Fruit fly (Drosophila melanogaster) whole organism, embryonic: ENCODE data around the gene CG12035.

Source experiments
- ATbp ChIP-seq: fragments of 200-800 bp; sonication (Bioruptor generic); optimal IDR thresholded peaks from 2 replicates; lab custom pipeline; 2017; ENCODE audit warnings: missing biosample characterization, mild to moderate bottlenecking, missing genetic modification characterization, missing genetic modification reagents
- CG11093 ChIP-seq: fragments of 200-800 bp; sonication (Bioruptor generic); IDR thresholded peaks from 3 replicates; pipeline ENCODE4 v1.3.6; 2022; ENCODE audit warnings: missing biosample characterization, missing genetic modification characterization
- CG11247 ChIP-seq: fragments of 200-800 bp; sonication (Bioruptor generic); IDR thresholded peaks from 2 replicates; pipeline ENCODE4 v1.3.6; 2022; ENCODE audit warnings: missing biosample characterization, missing genetic modification characterization
- CG11398 ChIP-seq: fragments of 200-800 bp; sonication (Bioruptor generic); optimal IDR thresholded peaks from 2 replicates; lab custom pipeline; 2016; ENCODE audit warnings: missing biosample characterization, missing genetic modification characterization
- CG11504 ChIP-seq: fragments of 200-800 bp; sonication (Bioruptor generic); optimal IDR thresholded peaks from 3 replicates; lab custom pipeline; 2019; ENCODE audit warnings: missing biosample characterization, mild to moderate bottlenecking, missing genetic modification characterization, moderate library complexity
- CG12071 ChIP-seq: fragments of 200-800 bp; sonication (Bioruptor generic); optimal IDR thresholded peaks from 3 replicates; lab custom pipeline; 2018; ENCODE audit warnings: missing biosample characterization, mild to moderate bottlenecking, missing genetic modification characterization
- CG12769 ChIP-seq: fragments of 200-800 bp; sonication (Bioruptor generic); optimal IDR thresholded peaks from 2 replicates; lab custom pipeline; 2019; ENCODE audit warnings: missing biosample characterization, mild to moderate bottlenecking, missing genetic modification characterization, moderate library complexity
- CG13624 ChIP-seq: fragments of 200-800 bp; sonication (Bioruptor generic); optimal IDR thresholded peaks from 2 replicates; lab custom pipeline; 2016; ENCODE audit warnings: missing biosample characterization, missing genetic modification characterization
- CG14050 ChIP-seq: fragments of 200-800 bp; sonication (Bioruptor generic); IDR thresholded peaks from 3 replicates; pipeline ENCODE4 v1.3.6; 2022; ENCODE audit warnings: missing biosample characterization, missing genetic modification characterization
- CG14667 ChIP-seq: fragments of 200-800 bp; sonication (Bioruptor generic); IDR thresholded peaks from 2 replicates; pipeline ENCODE4 v1.3.6; 2022; ENCODE audit warnings: missing biosample characterization, missing genetic modification characterization
- CG15073 ChIP-seq: fragments of 200-800 bp; sonication (Bioruptor generic); optimal IDR thresholded peaks from 2 replicates; lab custom pipeline; 2016; ENCODE audit warnings: missing biosample characterization, missing genetic modification characterization
- CG1603 ChIP-seq: fragments of 200-800 bp; sonication (Bioruptor generic); optimal IDR thresholded peaks from 2 replicates; lab custom pipeline; 2019; ENCODE audit warnings: missing biosample characterization, mild to moderate bottlenecking, missing genetic modification characterization, moderate library complexity
- CG1647 ChIP-seq: fragments of 200-800 bp; sonication (Bioruptor generic); optimal IDR thresholded peaks from 3 replicates; lab custom pipeline; 2016; ENCODE audit warnings: missing biosample characterization, missing genetic modification characterization
- CG17361 ChIP-seq: fragments of 200-800 bp; sonication (Bioruptor generic); IDR thresholded peaks from 3 replicates; pipeline ENCODE4 v1.3.6; 2022; ENCODE audit warnings: missing biosample characterization, missing genetic modification characterization
- CG17568 ChIP-seq: fragments of 200-800 bp; sonication (Bioruptor generic); optimal IDR thresholded peaks from 2 replicates; lab custom pipeline; 2018; ENCODE audit warnings: missing biosample characterization, mild to moderate bottlenecking, missing genetic modification characterization, moderate library complexity
- CG2712 ChIP-seq: fragments of 200-800 bp; optimal IDR thresholded peaks from 3 replicates; lab custom pipeline; 2019; ENCODE audit warnings: missing biosample characterization, mild to moderate bottlenecking, missing genetic modification characterization, moderate library complexity
- CG32767 ChIP-seq: fragments of 200-800 bp; sonication (Bioruptor generic); IDR thresholded peaks from 2 replicates; pipeline ENCODE4 v1.3.6; 2022; ENCODE audit warnings: missing biosample characterization, missing genetic modification characterization
- CG3838 ChIP-seq: fragments of 200-800 bp; sonication (Bioruptor generic); optimal IDR thresholded peaks from 3 replicates; lab custom pipeline; 2016; ENCODE audit warnings: missing biosample characterization, missing genetic modification characterization
- CG4424 ChIP-seq: fragments of 200-800 bp; sonication (Bioruptor generic); optimal IDR thresholded peaks from 3 replicates; lab custom pipeline; 2016; ENCODE audit warnings: missing biosample characterization, missing genetic modification characterization
- CG6175 ChIP-seq: fragments of 200-800 bp; sonication (Bioruptor generic); IDR thresholded peaks from 3 replicates; pipeline ENCODE4 v1.3.6; 2022; ENCODE audit warnings: missing biosample characterization, missing genetic modification characterization
- CG6813 ChIP-seq: fragments of 200-800 bp; sonication (Bioruptor generic); optimal IDR thresholded peaks from 2 replicates; lab custom pipeline; 2017; ENCODE audit warnings: missing biosample characterization, missing genetic modification characterization, mild to moderate bottlenecking, moderate library complexity, missing genetic modification reagents
- CG7357 ChIP-seq: fragments of 200-800 bp; sonication (Bioruptor generic); IDR thresholded peaks from 3 replicates; pipeline ENCODE4 v1.3.6; 2022; ENCODE audit warnings: missing biosample characterization, missing genetic modification characterization
- CG7839 ChIP-seq: fragments of 200-800 bp; sonication (Bioruptor generic); optimal IDR thresholded peaks from 3 replicates; lab custom pipeline; 2018; ENCODE audit warnings: missing biosample characterization, mild to moderate bottlenecking, missing genetic modification characterization, moderate library complexity
- CG8089 ChIP-seq: fragments of 200-800 bp; sonication (Bioruptor generic); optimal IDR thresholded peaks from 3 replicates; lab custom pipeline; 2016; ENCODE audit warnings: missing biosample characterization, missing genetic modification characterization
- CG9817 ChIP-seq: fragments of 200-800 bp; sonication (Bioruptor generic); optimal IDR thresholded peaks from 2 replicates; lab custom pipeline; 2018; ENCODE audit warnings: missing biosample characterization, mild to moderate bottlenecking, missing genetic modification characterization, moderate library complexity
- CrebB ChIP-seq: fragments of 200-800 bp; sonication (Bioruptor generic); optimal IDR thresholded peaks from 3 replicates; lab custom pipeline; 2018; ENCODE audit warnings: missing biosample characterization, mild to moderate bottlenecking, missing genetic modification characterization
- Fer3 ChIP-seq: fragments of 200-800 bp; sonication (Bioruptor generic); optimal IDR thresholded peaks from 2 replicates; lab custom pipeline; 2018; ENCODE audit warnings: missing biosample characterization, mild to moderate bottlenecking, missing genetic modification characterization, moderate library complexity
- GATAe ChIP-seq: fragments of 200-800 bp; sonication (Bioruptor generic); conservative IDR thresholded peaks from 2 replicates; pipeline ENCODE4 v1.3.6; 2022; ENCODE audit warnings: missing biosample characterization, missing genetic modification characterization
- HmgZ ChIP-seq: fragments of 200-800 bp; sonication (Bioruptor generic); optimal IDR thresholded peaks from 2 replicates; lab custom pipeline; 2018; ENCODE audit warnings: missing biosample characterization, mild to moderate bottlenecking, missing genetic modification characterization
- Hr51 ChIP-seq, 2 experiments: fragments of 200-800 bp; sonication (Bioruptor generic); optimal IDR thresholded peaks; 2 replicates in 1 of 2; 3 replicates in 1 of 2; lab custom pipeline; 2016 to 2018; ENCODE audit warnings: missing biosample characterization in 2 of 2, missing genetic modification characterization in 2 of 2, mild to moderate bottlenecking in 1 of 2, moderate library complexity in 1 of 2
- Lpt ChIP-seq: fragments of >200 bp; optimal IDR thresholded peaks from 2 replicates; lab custom pipeline; 2018; ENCODE audit warnings: missing biosample characterization, missing genetic modification characterization
- NC2β ChIP-seq: fragments of 200-800 bp; sonication (Bioruptor generic); optimal IDR thresholded peaks from 2 replicates; lab custom pipeline; 2016; ENCODE audit warnings: missing biosample characterization, missing genetic modification characterization
- Opbp ChIP-seq: fragments of 200-800 bp; sonication (Bioruptor generic); IDR thresholded peaks from 3 replicates; pipeline ENCODE4 v1.3.6; 2022; ENCODE audit warnings: missing biosample characterization, missing genetic modification characterization; ENCODE audit not compliant: partially characterized antibody
- Ptx1 ChIP-seq: fragments of 200-800 bp; sonication (Bioruptor generic); IDR thresholded peaks from 2 replicates; pipeline ENCODE4 v1.3.6; 2022; ENCODE audit warnings: missing biosample characterization, missing genetic modification characterization
- Six4 ChIP-seq: fragments of 200-800 bp; sonication (Bioruptor generic); optimal IDR thresholded peaks from 2 replicates; lab custom pipeline; 2016; ENCODE audit warnings: missing biosample characterization, missing genetic modification characterization
- Sox102F ChIP-seq: fragments of 200-800 bp; sonication (Bioruptor generic); optimal IDR thresholded peaks from 2 replicates; lab custom pipeline; 2018; ENCODE audit warnings: missing biosample characterization, mild to moderate bottlenecking, missing genetic modification characterization, moderate library complexity
- amos ChIP-seq: fragments of 200-800 bp; sonication (Bioruptor generic); IDR thresholded peaks from 2 replicates; pipeline ENCODE4 v1.3.6; 2022; ENCODE audit warnings: missing biosample characterization, missing genetic modification characterization; ENCODE audit not compliant: partially characterized antibody
- ap ChIP-seq: fragments of 200-800 bp; sonication (Bioruptor generic); IDR thresholded peaks from 2 replicates; pipeline ENCODE4 v1.3.6; 2022; ENCODE audit warnings: missing biosample characterization, missing genetic modification characterization
- bowl ChIP-seq: fragments of 200-800 bp; sonication (Bioruptor generic); IDR thresholded peaks from 2 replicates; pipeline ENCODE4 v1.3.6; 2022; ENCODE audit warnings: missing biosample characterization, missing genetic modification characterization
- cad ChIP-seq: fragments of >200 bp; optimal IDR thresholded peaks from 2 replicates; lab custom pipeline; 2017; ENCODE audit warnings: missing biosample characterization, missing genetic modification characterization
- cato ChIP-seq: fragments of 200-800 bp; sonication (Bioruptor generic); optimal IDR thresholded peaks from 2 replicates; lab custom pipeline; 2016; ENCODE audit warnings: missing biosample characterization, missing genetic modification characterization, borderline replicate concordance
- chif ChIP-seq, 2 experiments: fragments of 200-800 bp; sonication (Bioruptor generic); optimal IDR thresholded peaks; 3 replicates each; lab custom pipeline; 2016; ENCODE audit warnings: missing biosample characterization in 2 of 2, missing genetic modification characterization in 2 of 2
- ci ChIP-seq: fragments of 200-800 bp; sonication (Bioruptor generic); IDR thresholded peaks from 3 replicates; pipeline ENCODE4 v1.3.6; 2022; ENCODE audit warnings: missing biosample characterization, missing genetic modification characterization
- en ChIP-seq: fragments of 200-800 bp; sonication (Bioruptor generic); optimal IDR thresholded peaks from 2 replicates; lab custom pipeline; 2016; ENCODE audit warnings: missing biosample characterization, missing genetic modification characterization
- eve ChIP-seq, 2 experiments: fragments of >200 bp; optimal IDR thresholded peaks; 2 replicates each; lab custom pipeline; 2017; ENCODE audit warnings: missing biosample characterization in 2 of 2, missing genetic modification characterization in 2 of 2
- ewg ChIP-seq: fragments of 200-800 bp; sonication (Bioruptor generic); optimal IDR thresholded peaks from 3 replicates; lab custom pipeline; 2017; ENCODE audit warnings: mild to moderate bottlenecking, missing biosample characterization, missing genetic modification reagents, missing genetic modification characterization
- ftz-f1 ChIP-seq: fragments of 200-800 bp; sonication (Bioruptor generic); optimal IDR thresholded peaks from 2 replicates; lab custom pipeline; 2016; ENCODE audit warnings: missing biosample characterization, missing genetic modification characterization
- fu2 ChIP-seq: fragments of 200-800 bp; sonication (Bioruptor generic); optimal IDR thresholded peaks from 2 replicates; lab custom pipeline; 2016; ENCODE audit warnings: missing biosample characterization, missing genetic modification characterization
- hth ChIP-seq: fragments of >200 bp; optimal IDR thresholded peaks from 2 replicates; lab custom pipeline; 2017; ENCODE audit warnings: inconsistent platforms
- sens ChIP-seq: fragments of 200-800 bp; sonication (Bioruptor generic); peaks from one replicate; lab custom pipeline; 2016; ENCODE audit warnings: missing biosample characterization, missing genetic modification characterization
- slou ChIP-seq: fragments of 200-800 bp; sonication (Bioruptor generic); optimal IDR thresholded peaks from 3 replicates; lab custom pipeline; 2016; ENCODE audit warnings: missing biosample characterization, missing genetic modification characterization
- slp2 ChIP-seq: fragments of 200-800 bp; sonication (Bioruptor generic); optimal IDR thresholded peaks from 2 replicates; lab custom pipeline; 2016; ENCODE audit warnings: missing biosample characterization, missing genetic modification characterization

CG12035 gene

dm6 chr3L:1755458-1755984 lies 31.3 kb downstream of the CG12035 start, which contains the start of gene Cht2 (continued):
- TF ChIP-seq CG6813 (GFP tag; lab: Kevin White, UChicago), result no peak
- TF ChIP-seq CG2712 (tag; lab: Kevin White, UChicago), result no peak
- TF ChIP-seq NC2β, result no peak
- no peak for TF ChIP-seq ap (GFP tag; lab: Robert Waterston, UW)
- TF ChIP-seq Fer3 (tag; lab: Kevin White, UChicago), result no peak
- TF ChIP-seq GATAe (GFP tag; lab: Robert Waterston, UW), result no peak
- no peak for TF ChIP-seq Six4
- TF ChIP-seq CG1603 (tag; lab: Kevin White, UChicago), result no peak
- TF ChIP-seq CG7357 (GFP tag; lab: Robert Waterston, UW), result no peak
- TF ChIP-seq CG8089 (GFP tag; lab: Kevin White, UChicago), result no peak
- no peak for TF ChIP-seq CG32767 (GFP tag; lab: Robert Waterston, UW)
- no peak for TF ChIP-seq CG14667
- TF ChIP-seq CG15073 (GFP tag; lab: Kevin White, UChicago), result no peak
- TF ChIP-seq HmgZ (tag; lab: Kevin White, UChicago), result no peak
- no peak for TF ChIP-seq CG11093 (GFP tag; lab: Robert Waterston, UW)
- TF ChIP-seq sens (GFP tag; lab: Kevin White, UChicago), result no peak
- no peak for TF ChIP-seq cato (GFP tag; lab: Kevin White, UChicago)
- no peak for TF ChIP-seq CG3838 (GFP tag; lab: Kevin White, UChicago)
- no peak for TF ChIP-seq en (GFP tag; lab: Kevin White, UChicago)
- no peak for TF ChIP-seq slp2 (GFP tag; lab: Kevin White, UChicago)
- no peak for TF ChIP-seq CG14050 (GFP tag; lab: Robert Waterston, UW)
- no peak for TF ChIP-seq chif (GFP tag; optimal IDR thresholded peaks at IDR 0.05; lab: Kevin White, UChicago)
- no peak for TF ChIP-seq Lpt (GFP tag; lab: Kevin White, UChicago)
- no peak for TF ChIP-seq CG1647 (GFP tag; lab: Kevin White, UChicago)
- TF ChIP-seq CG17568, result no peak
- no peak for TF ChIP-seq ewg (GFP tag; lab: Kevin White, UChicago)
- no peak for TF ChIP-seq CG6175
- no peak for TF ChIP-seq Ptx1
- TF ChIP-seq ftz-f1 (GFP tag; lab: Kevin White, UChicago), result peak; percentile 25
- no peak for TF ChIP-seq CrebB (tag; lab: Kevin White, UChicago)
- no peak for TF ChIP-seq CG11504 (tag; lab: Kevin White, UChicago)
- no peak for TF ChIP-seq ATbp (GFP tag; lab: Kevin White, UChicago)
- no peak; the same call in 1 of the 2 replicates for TF ChIP-seq amos
- TF ChIP-seq CG11398, result no peak
- no peak for TF ChIP-seq CG7839 (tag; lab: Kevin White, UChicago)
- TF ChIP-seq fu2, result no peak
- TF ChIP-seq CG11247 (GFP tag; lab: Robert Waterston, UW), result no peak
- no peak for TF ChIP-seq CG9817 (tag; lab: Kevin White, UChicago)
- no peak for TF ChIP-seq Sox102F
- peak; percentile 58; the same call in 1 of the 3 replicates for TF ChIP-seq ci (GFP tag; lab: Robert Waterston, UW)
- TF ChIP-seq Opbp, result no peak
- TF ChIP-seq CG12071 (GFP tag; lab: Kevin White, UChicago), result no peak
- TF ChIP-seq slou (GFP tag; lab: Kevin White, UChicago), result no peak
- TF ChIP-seq CG17361 (GFP tag; lab: Robert Waterston, UW), result no peak
- no peak for TF ChIP-seq CG4424 (GFP tag; lab: Kevin White, UChicago)
- TF ChIP-seq Hr51 (GFP tag; optimal IDR thresholded peaks at IDR 0.05; lab: Kevin White, UChicago), result no peak
- no peak for TF ChIP-seq bowl
- no peak for TF ChIP-seq cad (GFP tag; lab: Kevin White, UChicago)
- no peak for TF ChIP-seq eve (GFP tag; optimal IDR thresholded peaks at IDR 0.05; lab: Kevin White, UChicago)
- TF ChIP-seq hth, result no peak
- TF ChIP-seq CG12769 (tag; lab: Kevin White, UChicago), result peak; percentile 70
- no peak for TF ChIP-seq CG13624
